Fruit fly (Drosophila melanogaster): ENCODE data around the gene emc.
A peak's percentile ranks its signal among the peaks of the same experiment; 100 is the strongest.

The emc gene

dm6 chr3L:775053-775355 lies 25.8 kb downstream of the emc start (continued):
- TF ChIP-seq nerfin-1 (tag; optimal IDR thresholded peaks at IDR 0.05), result no peak
- TF ChIP-seq bab2 (GFP tag; optimal IDR thresholded peaks at IDR 0.05), result peak; percentile 3
- TF ChIP-seq CG12391 (tag; optimal IDR thresholded peaks at IDR 0.05), result peak; percentile 21
- peak; percentile 56 for TF ChIP-seq gem (tag; optimal IDR thresholded peaks at IDR 0.05)
- no peak for TF ChIP-seq CoRest (tag; optimal IDR thresholded peaks at IDR 0.05)
- TF ChIP-seq Oli (tag; optimal IDR thresholded peaks at IDR 0.05), result peak; percentile 54
- TF ChIP-seq oc (tag; optimal IDR thresholded peaks at IDR 0.05), result no peak
- no peak for TF ChIP-seq CG15269 (tag; optimal IDR thresholded peaks at IDR 0.05)
- TF ChIP-seq Pdp1 (GFP tag; optimal IDR thresholded peaks at IDR 0.05), result peak in 1 of 2 experiments; percentile 20
- no peak for TF ChIP-seq HHEX (GFP tag; optimal IDR thresholded peaks at IDR 0.05)
- TF ChIP-seq CG11085 (GFP tag; IDR thresholded peaks at IDR 0.05), result no peak
- TF ChIP-seq CG5180 (GFP tag; optimal IDR thresholded peaks at IDR 0.05), result peak; percentile 0
- TF ChIP-seq Trl (optimal IDR thresholded peaks at IDR 0.05), result no peak
- TF ChIP-seq Trl (GFP tag; optimal IDR thresholded peaks at IDR 0.05), result no peak
- TF ChIP-seq dysf (GFP tag; IDR thresholded peaks at IDR 0.05), result peak; percentile 54; the same call in 2 of the 3 replicates
- 0 out of 2 replicates have a peak, but pooled peaks have one; percentile 27 for TF ChIP-seq seq (GFP tag; IDR thresholded peaks at IDR 0.05)
- no peak for TF ChIP-seq HmgD (GFP tag; optimal IDR thresholded peaks at IDR 0.05)
- TF ChIP-seq CG12769 (tag; optimal IDR thresholded peaks at IDR 0.05), result no peak
- no peak for TF ChIP-seq Hmx (GFP tag; optimal IDR thresholded peaks at IDR 0.05)
- TF ChIP-seq Abd-B (GFP tag; optimal IDR thresholded peaks at IDR 0.05), result peak; percentile 11
- TF ChIP-seq Dip2 (GFP tag; IDR thresholded peaks at IDR 0.05), result no peak
- no peak for TF ChIP-seq wor (GFP tag; IDR thresholded peaks at IDR 0.05)
- 0 out of 3 replicates have a peak, but pooled peaks have one; percentile 12 for TF ChIP-seq CG11560 (tag; IDR thresholded peaks at IDR 0.05)
- TF ChIP-seq CG4820 (GFP tag; optimal IDR thresholded peaks at IDR 0.05), result no peak
- TF ChIP-seq repo (GFP tag; optimal IDR thresholded peaks at IDR 0.05), result no peak
- no peak for TF ChIP-seq CG4282 (GFP tag; optimal IDR thresholded peaks at IDR 0.05)
- TF ChIP-seq ab (GFP tag; optimal IDR thresholded peaks at IDR 0.05), result no peak
- TF ChIP-seq Dll (GFP tag; IDR thresholded peaks at IDR 0.05; ENCODE audit: partially characterized antibody), result no peak
- no peak for TF ChIP-seq NC2α (GFP tag; optimal IDR thresholded peaks at IDR 0.05)
- no peak for TF ChIP-seq CG12071 (GFP tag; optimal IDR thresholded peaks at IDR 0.05)
- TF ChIP-seq otp (GFP tag; IDR thresholded peaks at IDR 0.05), result no peak
- no peak for TF ChIP-seq Myb (GFP tag; optimal IDR thresholded peaks at IDR 0.05)
- no peak for TF ChIP-seq chinmo (GFP tag; IDR thresholded peaks at IDR 0.05; ENCODE audit: partially characterized antibody)
- no peak for TF ChIP-seq pb (GFP tag; optimal IDR thresholded peaks at IDR 0.05)
- no peak for TF ChIP-seq Hr39 (optimal IDR thresholded peaks at IDR 0.05)
- no peak for TF ChIP-seq dmrt11E (tag; optimal IDR thresholded peaks at IDR 0.05)
- no peak for TF ChIP-seq zfh2 (GFP tag; optimal IDR thresholded peaks at IDR 0.05)
- TF ChIP-seq Oaz (GFP tag; IDR thresholded peaks at IDR 0.05), result no peak
- no peak for TF ChIP-seq Side (GFP tag; optimal IDR thresholded peaks at IDR 0.05)
- no peak for TF ChIP-seq Opbp (GFP tag; IDR thresholded peaks at IDR 0.05; ENCODE audit: partially characterized antibody)
- TF ChIP-seq CG15073 (GFP tag; optimal IDR thresholded peaks at IDR 0.05), result peak; percentile 19
- TF ChIP-seq tup (GFP tag; optimal IDR thresholded peaks at IDR 0.05), result no peak
- TF ChIP-seq Dek (tag; optimal IDR thresholded peaks at IDR 0.05), result no peak
- TF ChIP-seq ssp (GFP tag; IDR thresholded peaks at IDR 0.05), result 0 out of 2 replicates have a peak, but pooled peaks have one; percentile 1
- TF ChIP-seq CG7839 (tag; optimal IDR thresholded peaks at IDR 0.05), result peak; percentile 1
- TF ChIP-seq CG14860 (GFP tag; IDR thresholded peaks at IDR 0.05; ENCODE audit: partially characterized antibody), result no peak
- no peak for TF ChIP-seq pnt (GFP tag; optimal IDR thresholded peaks at IDR 0.05)
- no peak for TF ChIP-seq NC2β (GFP tag; optimal IDR thresholded peaks at IDR 0.05)
- TF ChIP-seq CG34422 (GFP tag; IDR thresholded peaks at IDR 0.05), result no peak
- no peak for TF ChIP-seq CG17568 (GFP tag; optimal IDR thresholded peaks at IDR 0.05)
- TF ChIP-seq CG10366 (GFP tag; IDR thresholded peaks at IDR 0.05), result peak; percentile 26
- no peak for TF ChIP-seq CrebB (tag; optimal IDR thresholded peaks at IDR 0.05)
